Fruit fly (Drosophila melanogaster) whole organism, embryonic: Measurements from ENCODE around the gene tex.

Source experiments
- Abd-B ChIP-seq: fragments of 200-800 bp; sonication (Bioruptor generic); optimal IDR thresholded peaks from 2 replicates; lab custom pipeline; 2018; ENCODE audit warnings: missing biosample characterization, mild to moderate bottlenecking, missing genetic modification characterization, moderate library complexity
- Antp ChIP-seq: fragments of 200-800 bp; sonication (Bioruptor generic); optimal IDR thresholded peaks from 3 replicates; lab custom pipeline; 2016; ENCODE audit warnings: missing biosample characterization, missing genetic modification characterization
- B-H1 ChIP-seq: fragments of 200-800 bp; sonication (Bioruptor generic); IDR thresholded peaks from 3 replicates; pipeline ENCODE4 v1.3.6; 2022; ENCODE audit warnings: missing biosample characterization, missing genetic modification characterization
- BEAF-32 ChIP-seq: fragments of 200-800 bp; sonication (Bioruptor generic); optimal IDR thresholded peaks from 3 replicates; lab custom pipeline; 2017; ENCODE audit warnings: missing biosample characterization, missing genetic modification characterization, mild to moderate bottlenecking, moderate library complexity, missing genetic modification reagents
- CG10321 ChIP-seq: fragments of 200-800 bp; sonication (Bioruptor generic); IDR thresholded peaks from 2 replicates; pipeline ENCODE4 v1.3.6; 2022; ENCODE audit warnings: missing biosample characterization, missing genetic modification characterization
- CG10543 ChIP-seq: fragments of 200-800 bp; sonication (Bioruptor generic); optimal IDR thresholded peaks from 3 replicates; lab custom pipeline; 2017; ENCODE audit warnings: missing biosample characterization, mild to moderate bottlenecking, missing genetic modification characterization, moderate library complexity
- CG10565 ChIP-seq: fragments of 200-800 bp; sonication (Bioruptor generic); optimal IDR thresholded peaks from 3 replicates; lab custom pipeline; 2016; ENCODE audit warnings: missing biosample characterization, mild to moderate bottlenecking, missing genetic modification characterization
- CG11247 ChIP-seq: fragments of 200-800 bp; sonication (Bioruptor generic); IDR thresholded peaks from 2 replicates; pipeline ENCODE4 v1.3.6; 2022; ENCODE audit warnings: missing biosample characterization, missing genetic modification characterization
- CG11398 ChIP-seq: fragments of 200-800 bp; sonication (Bioruptor generic); optimal IDR thresholded peaks from 2 replicates; lab custom pipeline; 2016; ENCODE audit warnings: missing biosample characterization, missing genetic modification characterization
- CG11696 ChIP-seq: fragments of 200-800 bp; sonication (Bioruptor generic); IDR thresholded peaks from 2 replicates; pipeline ENCODE4 v1.3.6; 2022; ENCODE audit warnings: missing biosample characterization, missing genetic modification characterization
- CG13894 ChIP-seq: fragments of 200-800 bp; sonication (Bioruptor generic); optimal IDR thresholded peaks from 3 replicates; lab custom pipeline; 2018; ENCODE audit warnings: missing biosample characterization, mild to moderate bottlenecking, missing genetic modification characterization, moderate library complexity
- CG14014 ChIP-seq: fragments of 200-800 bp; sonication (Bioruptor generic); IDR thresholded peaks from 2 replicates; pipeline ENCODE4 v1.3.6; 2022; ENCODE audit warnings: missing biosample characterization, missing genetic modification characterization
- CG16813 ChIP-seq: fragments of 200-800 bp; sonication (Bioruptor generic); IDR thresholded peaks from 3 replicates; pipeline ENCODE4 v1.3.6; 2022; ENCODE audit warnings: missing biosample characterization, missing genetic modification characterization; ENCODE audit not compliant: partially characterized antibody
- CG18262 ChIP-seq: fragments of 200-800 bp; optimal IDR thresholded peaks from 3 replicates; lab custom pipeline; 2019; ENCODE audit warnings: missing biosample characterization, mild to moderate bottlenecking, missing genetic modification characterization, moderate library complexity
- CG2129 ChIP-seq: fragments of 200-800 bp; sonication (Bioruptor generic); IDR thresholded peaks from 2 replicates; pipeline ENCODE4 v1.3.6; 2022; ENCODE audit warnings: missing biosample characterization, missing genetic modification characterization; ENCODE audit not compliant: partially characterized antibody
- CG2889 ChIP-seq: fragments of 200-800 bp; sonication (Bioruptor generic); IDR thresholded peaks from 3 replicates; pipeline ENCODE4 v1.3.6; 2022; ENCODE audit warnings: missing biosample characterization, missing genetic modification characterization
- CG3163 ChIP-seq: fragments of 200-800 bp; sonication (Bioruptor generic); optimal IDR thresholded peaks from 3 replicates; lab custom pipeline; 2016; ENCODE audit warnings: missing biosample characterization, missing genetic modification characterization
- CG33213 ChIP-seq: fragments of 200-800 bp; sonication (Bioruptor generic); optimal IDR thresholded peaks from 3 replicates; lab custom pipeline; 2016; ENCODE audit warnings: missing biosample characterization, missing genetic modification characterization
- CG43689 ChIP-seq: fragments of 200-800 bp; sonication (Bioruptor generic); IDR thresholded peaks from 2 replicates; pipeline ENCODE4 v1.3.6; 2022; ENCODE audit warnings: missing biosample characterization, missing genetic modification characterization
- CG4820 ChIP-seq: fragments of 200-800 bp; sonication (Bioruptor generic); optimal IDR thresholded peaks from 3 replicates; lab custom pipeline; 2016; ENCODE audit warnings: missing biosample characterization, missing genetic modification characterization
- CG6765 ChIP-seq: fragments of 200-800 bp; sonication (Bioruptor generic); optimal IDR thresholded peaks from 3 replicates; lab custom pipeline; 2017; ENCODE audit warnings: missing biosample characterization, mild to moderate bottlenecking, missing genetic modification characterization
- CG7357 ChIP-seq: fragments of 200-800 bp; sonication (Bioruptor generic); IDR thresholded peaks from 3 replicates; pipeline ENCODE4 v1.3.6; 2022; ENCODE audit warnings: missing biosample characterization, missing genetic modification characterization
- CG7839 ChIP-seq: fragments of 200-800 bp; sonication (Bioruptor generic); optimal IDR thresholded peaks from 3 replicates; lab custom pipeline; 2018; ENCODE audit warnings: missing biosample characterization, mild to moderate bottlenecking, missing genetic modification characterization, moderate library complexity
- CkIIα-i1 ChIP-seq: fragments of 200-800 bp; sonication (Bioruptor generic); IDR thresholded peaks from 2 replicates; pipeline ENCODE4 v1.3.6; 2022; ENCODE audit warnings: missing biosample characterization, missing genetic modification characterization
- Ets65A ChIP-seq: fragments of 200-800 bp; sonication (Bioruptor generic); peaks from one replicate; lab custom pipeline; 2016; ENCODE audit warnings: missing biosample characterization, missing genetic modification characterization
- Myb ChIP-seq: fragments of 200-800 bp; sonication (Bioruptor generic); optimal IDR thresholded peaks from 2 replicates; lab custom pipeline; 2016; ENCODE audit warnings: missing biosample characterization, missing genetic modification characterization
- Ravus ChIP-seq: fragments of 200-800 bp; sonication (Bioruptor generic); IDR thresholded peaks from 2 replicates; pipeline ENCODE4 v1.3.6; 2022; ENCODE audit warnings: missing biosample characterization, missing genetic modification characterization
- Vsx1 ChIP-seq: fragments of 200-800 bp; sonication (Bioruptor generic); optimal IDR thresholded peaks from 2 replicates; lab custom pipeline; 2017; ENCODE audit warnings: missing biosample characterization, mild to moderate bottlenecking, missing genetic modification characterization, missing genetic modification reagents
- ash1 ChIP-seq: fragments of 200-800 bp; sonication (Bioruptor generic); optimal IDR thresholded peaks from 2 replicates; lab custom pipeline; 2018; ENCODE audit warnings: missing biosample characterization, mild to moderate bottlenecking, missing genetic modification characterization
- bigmax ChIP-seq: fragments of 200-800 bp; sonication (Bioruptor generic); optimal IDR thresholded peaks from 2 replicates; lab custom pipeline; 2018; ENCODE audit warnings: missing biosample characterization, mild to moderate bottlenecking, missing genetic modification characterization
- cad ChIP-seq: fragments of >200 bp; optimal IDR thresholded peaks from 2 replicates; lab custom pipeline; 2017; ENCODE audit warnings: missing biosample characterization, missing genetic modification characterization
- cato ChIP-seq: fragments of 200-800 bp; sonication (Bioruptor generic); optimal IDR thresholded peaks from 2 replicates; lab custom pipeline; 2016; ENCODE audit warnings: missing biosample characterization, missing genetic modification characterization, borderline replicate concordance
- crc ChIP-seq: fragments of 200-800 bp; sonication (Bioruptor generic); optimal IDR thresholded peaks from 2 replicates; lab custom pipeline; 2016; ENCODE audit warnings: missing biosample characterization, missing genetic modification characterization
- croc ChIP-seq: fragments of 200-800 bp; sonication (Bioruptor generic); conservative IDR thresholded peaks from 3 replicates; pipeline ENCODE4 v1.3.6; 2022; ENCODE audit warnings: missing biosample characterization, missing genetic modification characterization
- da ChIP-seq: fragments of 200-800 bp; sonication (Bioruptor generic); optimal IDR thresholded peaks from 2 replicates; lab custom pipeline; 2016; ENCODE audit warnings: missing biosample characterization, missing genetic modification characterization
- esg ChIP-seq: fragments of 200-800 bp; sonication (Bioruptor generic); conservative IDR thresholded peaks from 2 replicates; pipeline ENCODE4 v1.3.6; 2022; ENCODE audit warnings: missing biosample characterization, missing genetic modification characterization
- eve ChIP-seq, 2 experiments: fragments of >200 bp; optimal IDR thresholded peaks; 2 replicates each; lab custom pipeline; 2017; ENCODE audit warnings: missing biosample characterization in 2 of 2, missing genetic modification characterization in 2 of 2
- gsb ChIP-seq: fragments of 200-800 bp; sonication (Bioruptor generic); IDR thresholded peaks from 2 replicates; pipeline ENCODE4 v1.3.6; 2022; ENCODE audit warnings: missing biosample characterization, missing genetic modification characterization
- gsb-n ChIP-seq: fragments of 200-800 bp; sonication (Bioruptor generic); optimal IDR thresholded peaks from 3 replicates; lab custom pipeline; 2018; ENCODE audit warnings: missing biosample characterization, mild to moderate bottlenecking, missing genetic modification characterization
- her ChIP-seq: fragments of 200-800 bp; sonication (Bioruptor generic); optimal IDR thresholded peaks from 2 replicates; lab custom pipeline; 2016; ENCODE audit warnings: missing biosample characterization, missing genetic modification characterization
- hkb ChIP-seq, 2 experiments: fragments of 200-800 bp in 1 of 2; fragments of >200 bp in 1 of 2; sonication (Bioruptor generic) in 1 of 2; IDR thresholded peaks in 1 of 2; optimal IDR thresholded peaks in 1 of 2; 2 replicates each; pipeline versions ENCODE4 v1.3.6 to Lab custom; 2017 to 2022; ENCODE audit warnings: missing biosample characterization in 1 of 2, missing genetic modification characterization in 1 of 2
- nom ChIP-seq: fragments of 200-800 bp; sonication (Bioruptor generic); optimal IDR thresholded peaks from 2 replicates; lab custom pipeline; 2017; ENCODE audit warnings: missing biosample characterization, missing genetic modification characterization, mild to moderate bottlenecking, moderate library complexity, missing genetic modification reagents
- phol ChIP-seq: fragments of 200-800 bp; sonication (Bioruptor generic); optimal IDR thresholded peaks from 3 replicates; lab custom pipeline; 2018; ENCODE audit warnings: missing biosample characterization, mild to moderate bottlenecking, missing genetic modification characterization, moderate library complexity
- prd ChIP-seq, 3 experiments: fragments of >200 bp in 2 of 3; fragments of 200-800 bp in 1 of 3; sonication (Bioruptor generic) in 1 of 3; optimal IDR thresholded peaks in 2 of 3; IDR thresholded peaks in 1 of 3; 2 replicates in 2 of 3; 3 replicates in 1 of 3; pipeline versions ENCODE4 v1.3.6 to Lab custom; 2017 to 2022; ENCODE audit warnings: missing biosample characterization in 1 of 3, missing genetic modification characterization in 1 of 3
- pros ChIP-seq: fragments of 200-800 bp; sonication (Bioruptor generic); optimal IDR thresholded peaks from 3 replicates; lab custom pipeline; 2019; ENCODE audit warnings: missing biosample characterization, mild to moderate bottlenecking, missing genetic modification characterization, moderate library complexity
- ranshi ChIP-seq: fragments of 200-800 bp; sonication (Bioruptor generic); IDR thresholded peaks from 2 replicates; pipeline ENCODE4 v1.3.6; 2022; ENCODE audit warnings: missing biosample characterization, missing genetic modification characterization
- scrt ChIP-seq: fragments of 200-800 bp; sonication (Bioruptor generic); optimal IDR thresholded peaks from 2 replicates; lab custom pipeline; 2018; ENCODE audit warnings: missing biosample characterization, mild to moderate bottlenecking, missing genetic modification characterization, moderate library complexity
- tll ChIP-seq, 2 experiments: fragments of 200-800 bp in 1 of 2; fragments of >200 bp in 1 of 2; sonication (Bioruptor generic) in 1 of 2; optimal IDR thresholded peaks; 2 replicates each; lab custom pipeline; 2017 to 2019; ENCODE audit warnings: missing biosample characterization in 2 of 2, missing genetic modification characterization in 2 of 2, mild to moderate bottlenecking in 1 of 2, moderate library complexity in 1 of 2
- zen ChIP-seq: fragments of 200-800 bp; sonication (Bioruptor generic); optimal IDR thresholded peaks from 3 replicates; lab custom pipeline; 2018; ENCODE audit warnings: missing biosample characterization, mild to moderate bottlenecking, missing genetic modification characterization, moderate library complexity

Gene tex

dm6 chr3R:8349449-8350115 is 41.1 kb upstream of the tex start, which contains the start of gene Atg13 (continued):
- TF ChIP-seq cato (GFP tag; lab: Kevin White, UChicago) = no peak
- peak; percentile 9 for TF ChIP-seq Myb (GFP tag; lab: Kevin White, UChicago)
- peak; percentile 84 for TF ChIP-seq Ets65A (GFP tag; lab: Kevin White, UChicago)
- no peak for TF ChIP-seq da (GFP tag; lab: Kevin White, UChicago)
- no peak for TF ChIP-seq ash1 (GFP tag; lab: Kevin White, UChicago)
- no peak for TF ChIP-seq CG11247 (GFP tag; lab: Robert Waterston, UW)
- no peak for TF ChIP-seq CG33213 (GFP tag; lab: Kevin White, UChicago)
- no peak for TF ChIP-seq Ravus (GFP tag; lab: Robert Waterston, UW)
- no peak for TF ChIP-seq CG43689
- TF ChIP-seq CG14014 (GFP tag; lab: Robert Waterston, UW) = no peak
- no peak for TF ChIP-seq CG6765 (GFP tag; lab: Kevin White, UChicago)
- peak; percentile 48 for TF ChIP-seq CG2129 (GFP tag; lab: Robert Waterston, UW)
- TF ChIP-seq CG18262 = peak; percentile 30
- TF ChIP-seq CG3163 (GFP tag; lab: Kevin White, UChicago) = no peak
- TF ChIP-seq Vsx1 (GFP tag; lab: Kevin White, UChicago) = no peak
- no peak for TF ChIP-seq CG7839 (tag; lab: Kevin White, UChicago)
- no peak for TF ChIP-seq B-H1 (GFP tag; lab: Robert Waterston, UW)
- TF ChIP-seq gsb (GFP tag; lab: Robert Waterston, UW) = no peak
- TF ChIP-seq CkIIα-i1 (GFP tag; lab: Robert Waterston, UW) = no peak
- TF ChIP-seq CG11696 (GFP tag; lab: Robert Waterston, UW) = no peak
- TF ChIP-seq nom = peak; percentile 98
- TF ChIP-seq esg (GFP tag; lab: Robert Waterston, UW) = no peak
- TF ChIP-seq CG11398 (GFP tag; lab: Kevin White, UChicago) = no peak
- TF ChIP-seq CG2889 (GFP tag; lab: Robert Waterston, UW) = no peak
- TF ChIP-seq scrt (GFP tag; lab: Kevin White, UChicago) = no peak
- peak; percentile 62 for TF ChIP-seq hkb (optimal IDR thresholded peaks at IDR 0.05; lab: Kevin White, UChicago)
- 0 out of 2 replicates have a peak, but pooled peaks have one; percentile 11 for TF ChIP-seq hkb (GFP tag; IDR thresholded peaks at IDR 0.05; lab: Robert Waterston, UW)
- peak; percentile 36 for TF ChIP-seq zen (tag; lab: Kevin White, UChicago)
- no peak for TF ChIP-seq CG4820 (GFP tag; lab: Kevin White, UChicago)
- TF ChIP-seq tll (GFP tag; optimal IDR thresholded peaks at IDR 0.05; lab: Kevin White, UChicago) = peak in 1 of 2 experiments; percentile 93
- no peak for TF ChIP-seq cad (GFP tag; lab: Kevin White, UChicago)
- no peak for TF ChIP-seq CG10321 (GFP tag; lab: Robert Waterston, UW)
- no peak for TF ChIP-seq pros (GFP tag; lab: Kevin White, UChicago)
- TF ChIP-seq Antp (GFP tag; lab: Kevin White, UChicago) = no peak
- no peak for TF ChIP-seq bigmax (GFP tag; lab: Kevin White, UChicago)
- no peak for TF ChIP-seq eve (GFP tag; optimal IDR thresholded peaks at IDR 0.05; lab: Kevin White, UChicago)
- no peak for TF ChIP-seq CG10565 (GFP tag; lab: Kevin White, UChicago)
- TF ChIP-seq gsb-n (tag; lab: Kevin White, UChicago) = no peak
- no peak for TF ChIP-seq croc (GFP tag; lab: Robert Waterston, UW)
- peak; percentile 93 for TF ChIP-seq CG7357 (GFP tag; lab: Robert Waterston, UW)
- TF ChIP-seq CG13894 = no peak
- TF ChIP-seq her (GFP tag; lab: Kevin White, UChicago) = no peak
- no peak for TF ChIP-seq prd (optimal IDR thresholded peaks at IDR 0.05; lab: Kevin White, UChicago)
- TF ChIP-seq prd (GFP tag; IDR thresholded peaks at IDR 0.05; lab: Robert Waterston, UW) = peak; percentile 45; the same call in 2 of the 3 replicates
- TF ChIP-seq Abd-B = peak; percentile 54
- TF ChIP-seq BEAF-32 (GFP tag; lab: Kevin White, UChicago) = peak; percentile 92
- peak; percentile 83 for TF ChIP-seq CG16813 (GFP tag; lab: Robert Waterston, UW)
- TF ChIP-seq phol (tag; lab: Kevin White, UChicago) = peak; percentile 54
- TF ChIP-seq CG10543 = no peak
- TF ChIP-seq crc = no peak
- no peak for TF ChIP-seq ranshi
